Fruit fly (Drosophila melanogaster) whole organism, embryonic: Measurements from ENCODE around the gene CG6296.
A peak's percentile ranks its signal among the peaks of the same experiment; 100 is the strongest.

Experiments
- Adf1 ChIP-seq: fragments of 200-800 bp; sonication (Bioruptor generic); IDR thresholded peaks from 2 replicates; pipeline ENCODE4 v1.3.6; 2022; ENCODE audit warnings: missing biosample characterization, missing genetic modification characterization
- Bteb2 ChIP-seq: fragments of 200-800 bp; sonication (Bioruptor generic); optimal IDR thresholded peaks from 2 replicates; lab custom pipeline; 2016; ENCODE audit warnings: missing biosample characterization, missing genetic modification characterization
- CG10147 ChIP-seq: fragments of 200-800 bp; sonication (Bioruptor generic); optimal IDR thresholded peaks from 2 replicates; lab custom pipeline; 2019; ENCODE audit warnings: missing biosample characterization, mild to moderate bottlenecking, missing genetic modification characterization, moderate library complexity
- CG11695 ChIP-seq: fragments of 200-800 bp; sonication (Bioruptor generic); IDR thresholded peaks from 3 replicates; pipeline ENCODE4 v1.3.6; 2022; ENCODE audit warnings: missing biosample characterization, missing genetic modification characterization
- CG11723 ChIP-seq: fragments of 200-800 bp; sonication (Bioruptor generic); optimal IDR thresholded peaks from 2 replicates; lab custom pipeline; 2017; ENCODE audit warnings: missing biosample characterization, mild to moderate bottlenecking, missing genetic modification characterization
- CG12219 ChIP-seq: fragments of 200-800 bp; sonication (Bioruptor generic); optimal IDR thresholded peaks from 3 replicates; lab custom pipeline; 2018; ENCODE audit warnings: missing biosample characterization, mild to moderate bottlenecking, missing genetic modification characterization
- CG12769 ChIP-seq: fragments of 200-800 bp; sonication (Bioruptor generic); optimal IDR thresholded peaks from 2 replicates; lab custom pipeline; 2019; ENCODE audit warnings: missing biosample characterization, mild to moderate bottlenecking, missing genetic modification characterization, moderate library complexity
- CG1529 ChIP-seq: fragments of 200-800 bp; sonication (Bioruptor generic); optimal IDR thresholded peaks from 3 replicates; lab custom pipeline; 2018; ENCODE audit warnings: missing biosample characterization, missing genetic modification characterization
- CG17568 ChIP-seq: fragments of 200-800 bp; sonication (Bioruptor generic); optimal IDR thresholded peaks from 2 replicates; lab custom pipeline; 2018; ENCODE audit warnings: missing biosample characterization, mild to moderate bottlenecking, missing genetic modification characterization, moderate library complexity
- CG2199 ChIP-seq: fragments of 200-800 bp; sonication (Bioruptor generic); IDR thresholded peaks from 3 replicates; pipeline ENCODE4 v1.3.6; 2022; ENCODE audit warnings: missing biosample characterization, missing genetic modification characterization
- CG2202 ChIP-seq: fragments of 200-800 bp; sonication (Bioruptor generic); optimal IDR thresholded peaks from 2 replicates; lab custom pipeline; 2018; ENCODE audit warnings: missing biosample characterization, mild to moderate bottlenecking, missing genetic modification characterization
- CG31224 ChIP-seq: fragments of 200-800 bp; sonication (Bioruptor generic); IDR thresholded peaks from 2 replicates; pipeline ENCODE4 v1.3.6; 2022; ENCODE audit warnings: missing biosample characterization, missing genetic modification characterization
- CG33213 ChIP-seq: fragments of 200-800 bp; sonication (Bioruptor generic); optimal IDR thresholded peaks from 3 replicates; lab custom pipeline; 2016; ENCODE audit warnings: missing biosample characterization, missing genetic modification characterization
- CG3847 ChIP-seq: fragments of 200-800 bp; sonication (Bioruptor generic); IDR thresholded peaks from 2 replicates; pipeline ENCODE4 v1.3.6; 2022; ENCODE audit warnings: missing biosample characterization, missing genetic modification characterization
- CG4328 ChIP-seq: fragments of 200-800 bp; sonication (Bioruptor generic); optimal IDR thresholded peaks from 3 replicates; lab custom pipeline; 2017; ENCODE audit warnings: missing biosample characterization, missing genetic modification reagents, missing genetic modification characterization
- CG4730 ChIP-seq: fragments of 200-800 bp; sonication (Bioruptor generic); IDR thresholded peaks from 2 replicates; pipeline ENCODE4 v1.3.6; 2022; ENCODE audit warnings: missing biosample characterization, missing genetic modification characterization
- CG6813 ChIP-seq: fragments of 200-800 bp; sonication (Bioruptor generic); optimal IDR thresholded peaks from 2 replicates; lab custom pipeline; 2017; ENCODE audit warnings: missing biosample characterization, missing genetic modification characterization, mild to moderate bottlenecking, moderate library complexity, missing genetic modification reagents
- CG8478 ChIP-seq: fragments of >200 bp; optimal IDR thresholded peaks from 2 replicates; lab custom pipeline; 2018
- CG9609 ChIP-seq: fragments of 200-800 bp; sonication (Bioruptor generic); optimal IDR thresholded peaks from 3 replicates; lab custom pipeline; 2016; ENCODE audit warnings: missing biosample characterization, missing genetic modification characterization
- Dip3 ChIP-seq: fragments of 200-800 bp; sonication (Bioruptor generic); optimal IDR thresholded peaks from 3 replicates; lab custom pipeline; 2016; ENCODE audit warnings: missing biosample characterization, missing genetic modification characterization
- HLH4C ChIP-seq: fragments of 200-800 bp; sonication (Bioruptor generic); IDR thresholded peaks from 3 replicates; pipeline ENCODE4 v1.3.6; 2022; ENCODE audit warnings: missing biosample characterization, missing genetic modification characterization; ENCODE audit not compliant: partially characterized antibody
- HmgZ ChIP-seq: fragments of 200-800 bp; sonication (Bioruptor generic); optimal IDR thresholded peaks from 2 replicates; lab custom pipeline; 2018; ENCODE audit warnings: missing biosample characterization, mild to moderate bottlenecking, missing genetic modification characterization
- Hmr ChIP-seq: fragments of 200-800 bp; sonication (Bioruptor generic); optimal IDR thresholded peaks from 3 replicates; lab custom pipeline; 2017; ENCODE audit warnings: mild to moderate bottlenecking, missing biosample characterization, missing genetic modification reagents, missing genetic modification characterization
- Hsf ChIP-seq: fragments of 200-800 bp; sonication (Bioruptor generic); optimal IDR thresholded peaks from 3 replicates; lab custom pipeline; 2016; ENCODE audit warnings: missing biosample characterization, missing genetic modification characterization
- Lhr ChIP-seq: fragments of 200-800 bp; sonication (Bioruptor generic); optimal IDR thresholded peaks from 3 replicates; lab custom pipeline; 2017; ENCODE audit warnings: mild to moderate bottlenecking, missing biosample characterization, missing genetic modification reagents, missing genetic modification characterization
- MESR4 ChIP-seq: fragments of 200-800 bp; sonication (Bioruptor generic); optimal IDR thresholded peaks from 2 replicates; lab custom pipeline; 2018; ENCODE audit warnings: missing biosample characterization, mild to moderate bottlenecking, missing genetic modification characterization, moderate library complexity
- NFAT ChIP-seq: fragments of 200-800 bp; sonication (Bioruptor generic); IDR thresholded peaks from 2 replicates; pipeline ENCODE4 v1.3.6; 2022; ENCODE audit warnings: missing biosample characterization, missing genetic modification characterization
- Oli ChIP-seq: fragments of 200-800 bp; sonication (Bioruptor generic); optimal IDR thresholded peaks from 2 replicates; lab custom pipeline; 2018; ENCODE audit warnings: missing biosample characterization, mild to moderate bottlenecking, missing genetic modification characterization, moderate library complexity
- Rfx ChIP-seq: fragments of 200-800 bp; sonication (Bioruptor generic); IDR thresholded peaks from 2 replicates; pipeline ENCODE4 v1.3.6; 2022; ENCODE audit warnings: missing biosample characterization, missing genetic modification characterization
- Tbp ChIP-seq: fragments of >200 bp; optimal IDR thresholded peaks from 2 replicates; lab custom pipeline; 2018; ENCODE audit warnings: missing biosample characterization, missing genetic modification characterization
- Usf ChIP-seq: fragments of 200-800 bp; sonication (Bioruptor generic); optimal IDR thresholded peaks from 2 replicates; lab custom pipeline; 2017; ENCODE audit warnings: missing genotype, missing biosample characterization, missing genetic modification characterization
- Xrp1 ChIP-seq: fragments of 200-800 bp; sonication (Bioruptor generic); IDR thresholded peaks from 2 replicates; pipeline ENCODE4 v1.3.6; 2022; ENCODE audit warnings: missing biosample characterization, missing genetic modification characterization
- amos ChIP-seq: fragments of 200-800 bp; sonication (Bioruptor generic); IDR thresholded peaks from 2 replicates; pipeline ENCODE4 v1.3.6; 2022; ENCODE audit warnings: missing biosample characterization, missing genetic modification characterization; ENCODE audit not compliant: partially characterized antibody
- bigmax ChIP-seq: fragments of 200-800 bp; sonication (Bioruptor generic); optimal IDR thresholded peaks from 2 replicates; lab custom pipeline; 2018; ENCODE audit warnings: missing biosample characterization, mild to moderate bottlenecking, missing genetic modification characterization
- bsh ChIP-seq, 2 experiments: fragments of 200-800 bp; sonication (Bioruptor generic); optimal IDR thresholded peaks; 2 replicates each; lab custom pipeline; 2017 to 2018; ENCODE audit warnings: mild to moderate bottlenecking in 2 of 2, missing biosample characterization in 2 of 2, missing genetic modification characterization in 2 of 2, moderate library complexity in 1 of 2
- btn ChIP-seq: fragments of 200-800 bp; sonication (Bioruptor generic); optimal IDR thresholded peaks from 2 replicates; lab custom pipeline; 2016; ENCODE audit warnings: missing biosample characterization, missing genetic modification characterization
- crc ChIP-seq: fragments of 200-800 bp; sonication (Bioruptor generic); optimal IDR thresholded peaks from 2 replicates; lab custom pipeline; 2016; ENCODE audit warnings: missing biosample characterization, missing genetic modification characterization
- crp ChIP-seq, 2 experiments: fragments of 200-800 bp; sonication (Bioruptor generic); optimal IDR thresholded peaks; 2 replicates in 1 of 2; 3 replicates in 1 of 2; lab custom pipeline; 2017; ENCODE audit warnings: missing biosample characterization in 2 of 2, missing genetic modification characterization in 2 of 2, mild to moderate bottlenecking in 1 of 2, moderate library complexity in 1 of 2
- disco-r ChIP-seq: fragments of 200-800 bp; sonication (Bioruptor generic); optimal IDR thresholded peaks from 2 replicates; lab custom pipeline; 2016; ENCODE audit warnings: missing biosample characterization, missing genetic modification characterization
- dm ChIP-seq: fragments of 200-800 bp; sonication (Bioruptor generic); optimal IDR thresholded peaks from 3 replicates; lab custom pipeline; 2016; ENCODE audit warnings: missing biosample characterization, missing genetic modification characterization
- emc ChIP-seq: fragments of 200-800 bp; sonication (Bioruptor generic); optimal IDR thresholded peaks from 2 replicates; lab custom pipeline; 2016; ENCODE audit warnings: missing biosample characterization, missing genetic modification characterization
- fu2 ChIP-seq: fragments of 200-800 bp; sonication (Bioruptor generic); optimal IDR thresholded peaks from 2 replicates; lab custom pipeline; 2016; ENCODE audit warnings: missing biosample characterization, missing genetic modification characterization
- gce ChIP-seq: fragments of 200-800 bp; sonication (Bioruptor generic); IDR thresholded peaks from 3 replicates; pipeline ENCODE4 v1.3.6; 2022; ENCODE audit warnings: missing biosample characterization, missing genetic modification characterization
- gfzf ChIP-seq: fragments of 200-800 bp; sonication (Bioruptor generic); optimal IDR thresholded peaks from 2 replicates; lab custom pipeline; 2016; ENCODE audit warnings: missing biosample characterization, mild to moderate bottlenecking, missing genetic modification characterization, moderate library complexity
- jigr1 ChIP-seq: fragments of 200-800 bp; sonication (Bioruptor generic); IDR thresholded peaks from 3 replicates; pipeline ENCODE4 v1.3.6; 2022; ENCODE audit warnings: missing biosample characterization, missing genetic modification characterization
- jumu ChIP-seq: fragments of 200-800 bp; sonication (Bioruptor generic); optimal IDR thresholded peaks from 3 replicates; lab custom pipeline; 2016; ENCODE audit warnings: missing biosample characterization, missing genetic modification characterization
- mirr ChIP-seq: fragments of 200-800 bp; sonication (Bioruptor generic); optimal IDR thresholded peaks from 3 replicates; lab custom pipeline; 2018; ENCODE audit warnings: missing biosample characterization, mild to moderate bottlenecking, missing genetic modification characterization
- nerfin-2 ChIP-seq: fragments of 200-800 bp; sonication (Bioruptor generic); IDR thresholded peaks from 2 replicates; pipeline ENCODE4 v1.3.6; 2022; ENCODE audit warnings: missing biosample characterization, missing genetic modification characterization; ENCODE audit not compliant: partially characterized antibody
- onecut ChIP-seq: fragments of 200-800 bp; sonication (Bioruptor generic); IDR thresholded peaks from 2 replicates; pipeline ENCODE4 v1.3.6; 2022; ENCODE audit warnings: missing biosample characterization, missing genetic modification characterization
- sens ChIP-seq: fragments of 200-800 bp; sonication (Bioruptor generic); peaks from one replicate; lab custom pipeline; 2016; ENCODE audit warnings: missing biosample characterization, missing genetic modification characterization
- tgo ChIP-seq: fragments of 200-800 bp; sonication (Bioruptor generic); IDR thresholded peaks from 3 replicates; pipeline ENCODE4 v1.3.6; 2022; ENCODE audit warnings: missing biosample characterization, missing genetic modification characterization
- tx ChIP-seq: fragments of 200-800 bp; sonication (Bioruptor generic); optimal IDR thresholded peaks from 2 replicates; lab custom pipeline; 2016; ENCODE audit warnings: missing biosample characterization, missing genetic modification characterization

CG6296 gene

dm6 chr3R:26954020-26954672, 51.1 kb downstream of the CG6296 start (continued):
- TF ChIP-seq dm (GFP tag; lab: Kevin White, UChicago) (no peak), mirr (no peak), onecut (GFP tag; lab: Robert Waterston, UW) (peak; percentile 58; the same call in 1 of the 2 replicates), CG8478 (lab: Kevin White, UChicago) (peak; percentile 69), Adf1 (GFP tag; lab: Robert Waterston, UW) (0 out of 2 replicates have a peak, but pooled peaks have one; percentile 11), tgo (GFP tag; lab: Robert Waterston, UW) (peak; percentile 87), CG6813 (GFP tag; lab: Kevin White, UChicago) (peak; percentile 66), Usf (GFP tag; lab: Kevin White, UChicago) (peak; percentile 60), Bteb2 (no peak), CG11695 (GFP tag; lab: Robert Waterston, UW) (peak; percentile 80), emc (GFP tag; lab: Kevin White, UChicago) (no peak), CG31224 (GFP tag; lab: Robert Waterston, UW) (0 out of 2 replicates have a peak, but pooled peaks have one; percentile 41), Oli (tag; lab: Kevin White, UChicago) (peak; percentile 74), bigmax (GFP tag; lab: Kevin White, UChicago) (no peak), CG4328 (no peak), jigr1 (GFP tag; lab: Robert Waterston, UW) (peak; percentile 74; the same call in 2 of the 3 replicates), Xrp1 (GFP tag; lab: Robert Waterston, UW) (peak; percentile 89), HLH4C (no peak), CG2199 (GFP tag; lab: Robert Waterston, UW) (no peak; the same call in 2 of the 3 replicates), Lhr (GFP tag; lab: Kevin White, UChicago) (peak; percentile 20), gfzf (GFP tag; lab: Kevin White, UChicago) (no peak), CG2202 (tag; lab: Kevin White, UChicago) (peak; percentile 32), CG1529 (GFP tag; lab: Kevin White, UChicago) (peak; percentile 49), MESR4 (GFP tag; lab: Kevin White, UChicago) (no peak), CG11723 (peak; percentile 22), crc (GFP tag; lab: Kevin White, UChicago) (no peak), gce (GFP tag; lab: Robert Waterston, UW) (peak; percentile 32; the same call in 1 of the 3 replicates), CG12219 (GFP tag; lab: Kevin White, UChicago) (peak; percentile 25), CG33213 (no peak), Rfx (peak; percentile 74), disco-r (GFP tag; lab: Kevin White, UChicago) (no peak), CG10147 (peak; percentile 50), amos (GFP tag; lab: Robert Waterston, UW) (no peak), crp (GFP tag; optimal IDR thresholded peaks at IDR 0.05; lab: Kevin White, UChicago) (peak in 1 of 2 experiments; percentile 5), jumu (GFP tag; lab: Kevin White, UChicago) (no peak), Tbp (GFP tag; lab: Kevin White, UChicago) (no peak), CG4730 (GFP tag; lab: Robert Waterston, UW) (peak; percentile 78)

- TF ChIP-seq fu2 (peak; percentile 43), CG17568 (GFP tag; lab: Kevin White, UChicago) (no peak), NFAT (no peak), CG12769 (tag; lab: Kevin White, UChicago) (peak; percentile 44), Dip3 (peak; percentile 1), btn (peak; percentile 2), CG3847 (GFP tag; lab: Robert Waterston, UW) (peak; percentile 27), CG9609 (GFP tag; lab: Kevin White, UChicago) (peak; percentile 15), sens (peak; percentile 87), bsh (GFP tag; optimal IDR thresholded peaks at IDR 0.05; lab: Kevin White, UChicago) (peak in 1 of 2 experiments; percentile 70), nerfin-2 (no peak), Hsf (GFP tag; lab: Kevin White, UChicago) (peak; percentile 57), Hmr (GFP tag; lab: Kevin White, UChicago) (no peak), tx (GFP tag; lab: Kevin White, UChicago) (peak; percentile 12), HmgZ (tag; lab: Kevin White, UChicago) (peak; percentile 20)
Observed at dm6 chr3R:26953478-26953874, 51.8 kb downstream of the CG6296 start.
